Fruit fly (Drosophila melanogaster) whole organism, embryonic: ENCODE data around the gene UQCR-C2.

ENCODE experiments used
- B-H2 ChIP-seq: fragments of 200-800 bp; sonication (Bioruptor generic); optimal IDR thresholded peaks from 2 replicates; lab custom pipeline; 2018; ENCODE audit warnings: missing biosample characterization, mild to moderate bottlenecking, missing genetic modification characterization
- CG10147 ChIP-seq: fragments of 200-800 bp; sonication (Bioruptor generic); optimal IDR thresholded peaks from 2 replicates; lab custom pipeline; 2019; ENCODE audit warnings: missing biosample characterization, mild to moderate bottlenecking, missing genetic modification characterization, moderate library complexity
- CG10274 ChIP-seq: fragments of 200-800 bp; sonication (Bioruptor generic); optimal IDR thresholded peaks from 3 replicates; lab custom pipeline; 2017; ENCODE audit warnings: missing biosample characterization, mild to moderate bottlenecking, missing genetic modification characterization
- CG13894 ChIP-seq: fragments of 200-800 bp; sonication (Bioruptor generic); optimal IDR thresholded peaks from 3 replicates; lab custom pipeline; 2018; ENCODE audit warnings: missing biosample characterization, mild to moderate bottlenecking, missing genetic modification characterization, moderate library complexity
- CG1602 ChIP-seq: fragments of 200-800 bp; sonication (Bioruptor generic); optimal IDR thresholded peaks from 3 replicates; lab custom pipeline; 2016; ENCODE audit warnings: missing biosample characterization, missing genetic modification characterization
- CG1792 ChIP-seq: fragments of 200-800 bp; sonication (Bioruptor generic); optimal IDR thresholded peaks from 2 replicates; lab custom pipeline; 2016; ENCODE audit warnings: missing biosample characterization, missing genetic modification characterization
- CG18476 ChIP-seq: fragments of 200-800 bp; sonication (Bioruptor generic); optimal IDR thresholded peaks from 2 replicates; lab custom pipeline; 2016; ENCODE audit warnings: missing biosample characterization, mild to moderate bottlenecking, missing genetic modification characterization
- CG2129 ChIP-seq: fragments of 200-800 bp; sonication (Bioruptor generic); IDR thresholded peaks from 2 replicates; pipeline ENCODE4 v1.3.6; 2022; ENCODE audit warnings: missing biosample characterization, missing genetic modification characterization; ENCODE audit not compliant: partially characterized antibody
- CG2199 ChIP-seq: fragments of 200-800 bp; sonication (Bioruptor generic); IDR thresholded peaks from 3 replicates; pipeline ENCODE4 v1.3.6; 2022; ENCODE audit warnings: missing biosample characterization, missing genetic modification characterization
- CG2712 ChIP-seq: fragments of 200-800 bp; optimal IDR thresholded peaks from 3 replicates; lab custom pipeline; 2019; ENCODE audit warnings: missing biosample characterization, mild to moderate bottlenecking, missing genetic modification characterization, moderate library complexity
- CG33213 ChIP-seq: fragments of 200-800 bp; sonication (Bioruptor generic); optimal IDR thresholded peaks from 3 replicates; lab custom pipeline; 2016; ENCODE audit warnings: missing biosample characterization, missing genetic modification characterization
- CG5245 ChIP-seq: fragments of 200-800 bp; sonication (Bioruptor generic); optimal IDR thresholded peaks from 3 replicates; lab custom pipeline; 2016; ENCODE audit warnings: missing biosample characterization, missing genetic modification characterization
- CG7556 ChIP-seq: fragments of 200-800 bp; sonication (Bioruptor generic); optimal IDR thresholded peaks from 2 replicates; lab custom pipeline; 2017; ENCODE audit warnings: missing biosample characterization, mild to moderate bottlenecking, missing genetic modification characterization
- CG7786 ChIP-seq: fragments of 200-800 bp; sonication (Bioruptor generic); optimal IDR thresholded peaks from 2 replicates; lab custom pipeline; 2016; ENCODE audit warnings: missing biosample characterization, missing genetic modification characterization
- D19B ChIP-seq: fragments of 200-800 bp; sonication (Bioruptor generic); optimal IDR thresholded peaks from 2 replicates; lab custom pipeline; 2017; ENCODE audit warnings: missing biosample characterization, mild to moderate bottlenecking, missing genetic modification characterization
- Dbx ChIP-seq: fragments of 200-800 bp; sonication (Bioruptor generic); IDR thresholded peaks from 3 replicates; pipeline ENCODE4 v1.3.6; 2022; ENCODE audit warnings: missing biosample characterization, missing genetic modification characterization
- Dip2 ChIP-seq: fragments of 200-800 bp; sonication (Bioruptor generic); IDR thresholded peaks from 2 replicates; pipeline ENCODE4 v1.3.6; 2022; ENCODE audit warnings: missing biosample characterization, missing genetic modification characterization
- Doc3 ChIP-seq: fragments of 200-800 bp; sonication (Bioruptor generic); IDR thresholded peaks from 3 replicates; pipeline ENCODE4 v1.3.6; 2022; ENCODE audit warnings: missing biosample characterization, missing genetic modification characterization; ENCODE audit not compliant: partially characterized antibody
- Dp ChIP-seq: fragments of 200-800 bp; sonication (Bioruptor generic); optimal IDR thresholded peaks from 2 replicates; lab custom pipeline; 2018; ENCODE audit warnings: missing biosample characterization, mild to moderate bottlenecking, missing genetic modification characterization, moderate library complexity
- Dref ChIP-seq: fragments of 200-800 bp; sonication (Bioruptor generic); IDR thresholded peaks from 2 replicates; pipeline ENCODE4 v1.3.6; 2022; ENCODE audit warnings: missing biosample characterization, missing genetic modification characterization
- Hand ChIP-seq: fragments of 200-800 bp; sonication (Bioruptor generic); optimal IDR thresholded peaks from 2 replicates; lab custom pipeline; 2017; ENCODE audit warnings: mild to moderate bottlenecking, missing biosample characterization, missing genetic modification reagents, missing genetic modification characterization
- Hsf ChIP-seq: fragments of 200-800 bp; sonication (Bioruptor generic); optimal IDR thresholded peaks from 3 replicates; lab custom pipeline; 2016; ENCODE audit warnings: missing biosample characterization, missing genetic modification characterization
- NC2β ChIP-seq: fragments of 200-800 bp; sonication (Bioruptor generic); optimal IDR thresholded peaks from 2 replicates; lab custom pipeline; 2016; ENCODE audit warnings: missing biosample characterization, missing genetic modification characterization
- Optix ChIP-seq: fragments of 200-800 bp; sonication (Bioruptor generic); IDR thresholded peaks from 3 replicates; pipeline ENCODE4 v1.3.6; 2022; ENCODE audit warnings: missing biosample characterization, missing genetic modification characterization
- Sin3A ChIP-seq: fragments of >200 bp; optimal IDR thresholded peaks from 2 replicates; lab custom pipeline; 2018
- Trl ChIP-seq, 3 experiments: fragments of >200 bp in 2 of 3; fragments of 200-800 bp in 1 of 3; sonication (Bioruptor generic) in 1 of 3; optimal IDR thresholded peaks; 2 replicates in 1 of 3; 3 replicates in 2 of 3; lab custom pipeline; 2016 to 2017; ENCODE audit warnings: missing biosample characterization in 1 of 3, missing genetic modification characterization in 1 of 3
- ab ChIP-seq: fragments of 200-800 bp; sonication (Bioruptor generic); optimal IDR thresholded peaks from 2 replicates; lab custom pipeline; 2016; ENCODE audit warnings: missing biosample characterization, missing genetic modification characterization
- ato ChIP-seq: fragments of 200-800 bp; sonication (Bioruptor generic); IDR thresholded peaks from 2 replicates; pipeline ENCODE4 v1.3.6; 2022; ENCODE audit warnings: missing biosample characterization, missing genetic modification characterization; ENCODE audit not compliant: partially characterized antibody
- bab2 ChIP-seq: fragments of 200-800 bp; sonication (Bioruptor generic); optimal IDR thresholded peaks from 2 replicates; lab custom pipeline; 2016; ENCODE audit warnings: missing biosample characterization, missing genetic modification characterization
- bbx ChIP-seq: fragments of 200-800 bp; sonication (Bioruptor generic); IDR thresholded peaks from 2 replicates; pipeline ENCODE4 v1.3.6; 2022; ENCODE audit warnings: missing biosample characterization, missing genetic modification characterization; ENCODE audit not compliant: partially characterized antibody
- chn ChIP-seq: fragments of 200-800 bp; sonication (Bioruptor generic); optimal IDR thresholded peaks from 2 replicates; lab custom pipeline; 2016; ENCODE audit warnings: missing biosample characterization, missing genetic modification characterization
- gcm ChIP-seq: fragments of 200-800 bp; sonication (Bioruptor generic); optimal IDR thresholded peaks from 2 replicates; lab custom pipeline; 2019; ENCODE audit warnings: missing biosample characterization, mild to moderate bottlenecking, missing genetic modification characterization, moderate library complexity
- insv ChIP-seq, 2 experiments: fragments of 200-800 bp; sonication (Bioruptor generic); optimal IDR thresholded peaks; 3 replicates each; lab custom pipeline; 2016 to 2018; ENCODE audit warnings: missing biosample characterization in 2 of 2, missing genetic modification characterization in 2 of 2
- lab ChIP-seq: fragments of 200-800 bp; sonication (Bioruptor generic); optimal IDR thresholded peaks from 3 replicates; lab custom pipeline; 2017; ENCODE audit warnings: missing biosample characterization, missing genetic modification characterization, mild to moderate bottlenecking, moderate library complexity, missing genetic modification reagents
- luna ChIP-seq: fragments of 200-800 bp; sonication (Bioruptor generic); optimal IDR thresholded peaks from 2 replicates; lab custom pipeline; 2016; ENCODE audit warnings: missing biosample characterization, missing genetic modification characterization
- nau ChIP-seq: fragments of 200-800 bp; sonication (Bioruptor generic); optimal IDR thresholded peaks from 3 replicates; lab custom pipeline; 2017; ENCODE audit warnings: missing biosample characterization, mild to moderate bottlenecking, missing genetic modification characterization, missing genetic modification reagents
- nerfin-1 ChIP-seq: fragments of 200-800 bp; sonication (Bioruptor generic); optimal IDR thresholded peaks from 3 replicates; lab custom pipeline; 2019; ENCODE audit warnings: missing biosample characterization, mild to moderate bottlenecking, missing genetic modification characterization, moderate library complexity
- nerfin-2 ChIP-seq: fragments of 200-800 bp; sonication (Bioruptor generic); IDR thresholded peaks from 2 replicates; pipeline ENCODE4 v1.3.6; 2022; ENCODE audit warnings: missing biosample characterization, missing genetic modification characterization; ENCODE audit not compliant: partially characterized antibody
- odd ChIP-seq: fragments of 200-800 bp; sonication (Bioruptor generic); optimal IDR thresholded peaks from 2 replicates; lab custom pipeline; 2017; ENCODE audit warnings: missing biosample characterization, mild to moderate bottlenecking, missing genetic modification characterization
- pb ChIP-seq: fragments of 200-800 bp; sonication (Bioruptor generic); optimal IDR thresholded peaks from 3 replicates; lab custom pipeline; 2016; ENCODE audit warnings: missing biosample characterization, missing genetic modification characterization
- pho ChIP-seq: fragments of 200-800 bp; sonication (Bioruptor generic); optimal IDR thresholded peaks from 2 replicates; lab custom pipeline; 2016; ENCODE audit warnings: missing biosample characterization, missing genetic modification characterization
- psq ChIP-seq: fragments of 200-800 bp; sonication (Bioruptor generic); optimal IDR thresholded peaks from 2 replicates; lab custom pipeline; 2017; ENCODE audit warnings: missing biosample characterization, missing genetic modification characterization
- pum ChIP-seq: fragments of 200-800 bp; sonication (Bioruptor generic); optimal IDR thresholded peaks from 2 replicates; lab custom pipeline; 2016; ENCODE audit warnings: missing biosample characterization, missing genetic modification characterization
- row ChIP-seq: fragments of 200-800 bp; sonication (Bioruptor generic); IDR thresholded peaks from 3 replicates; pipeline ENCODE4 v1.3.6; 2022; ENCODE audit warnings: missing biosample characterization, missing genetic modification characterization
- run ChIP-seq: fragments of 200-800 bp; sonication (Bioruptor generic); optimal IDR thresholded peaks from 3 replicates; lab custom pipeline; 2018; ENCODE audit warnings: missing biosample characterization, mild to moderate bottlenecking, missing genetic modification characterization
- sisA ChIP-seq: fragments of 200-800 bp; sonication (Bioruptor generic); IDR thresholded peaks from 2 replicates; pipeline ENCODE4 v1.3.6; 2022; ENCODE audit warnings: missing biosample characterization, missing genetic modification characterization
- tna ChIP-seq: fragments of 200-800 bp; sonication (Bioruptor generic); IDR thresholded peaks from 2 replicates; pipeline ENCODE4 v1.3.6; 2022; ENCODE audit warnings: missing biosample characterization, missing genetic modification characterization; ENCODE audit not compliant: partially characterized antibody
- vnd ChIP-seq: fragments of 200-800 bp; sonication (Bioruptor generic); IDR thresholded peaks from 3 replicates; pipeline ENCODE4 v1.3.6; 2022; ENCODE audit warnings: missing biosample characterization, missing genetic modification characterization; ENCODE audit not compliant: partially characterized antibody
- zfh1 ChIP-seq: fragments of 200-800 bp; sonication (Bioruptor generic); IDR thresholded peaks from 3 replicates; pipeline ENCODE4 v1.3.6; 2022; ENCODE audit warnings: missing biosample characterization, missing genetic modification characterization
- zfh2 ChIP-seq: fragments of 200-800 bp; sonication (Bioruptor generic); optimal IDR thresholded peaks from 2 replicates; lab custom pipeline; 2016; ENCODE audit warnings: missing biosample characterization, missing genetic modification characterization

Gene UQCR-C2

DNA sequence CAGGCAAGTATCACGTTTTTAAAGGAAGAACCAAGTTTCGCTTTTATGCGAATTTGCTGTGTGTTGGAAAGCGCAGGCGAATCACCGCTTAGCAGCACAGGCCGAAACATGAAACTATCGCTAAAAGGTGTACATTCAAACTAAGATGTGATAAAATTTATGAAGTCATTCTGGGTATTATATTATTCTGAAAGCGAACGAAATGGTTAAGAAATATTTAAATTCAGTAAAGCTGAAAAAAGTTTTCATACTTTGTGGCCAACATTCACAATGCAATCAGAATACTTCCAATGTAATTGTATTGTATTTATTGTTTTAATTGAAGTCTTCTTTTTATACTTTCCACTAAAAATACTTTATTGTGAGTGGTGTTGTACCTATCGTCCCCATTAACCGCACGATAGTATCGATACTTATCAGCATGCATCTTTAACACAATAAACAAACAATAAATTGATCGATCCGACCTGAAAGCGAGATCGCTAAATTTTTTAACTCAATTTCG is 2.7 kb upstream of the UQCR-C2 start, which contains the start of gene Smn (continued):
- TF ChIP-seq CG10274 (GFP tag; lab: Kevin White, UChicago), result no peak
- peak; percentile 53 for TF ChIP-seq lab
- TF ChIP-seq pho (GFP tag; lab: Kevin White, UChicago), result peak; percentile 58
- no peak for TF ChIP-seq Trl (optimal IDR thresholded peaks at IDR 0.05; lab: Kevin White, UChicago)
- peak; percentile 47 for TF ChIP-seq Trl (GFP tag; optimal IDR thresholded peaks at IDR 0.05; lab: Kevin White, UChicago)
- TF ChIP-seq run (tag; lab: Kevin White, UChicago), result no peak
- TF ChIP-seq luna (GFP tag; lab: Kevin White, UChicago), result no peak
- peak; percentile 16 for TF ChIP-seq nau (GFP tag; lab: Kevin White, UChicago)
- no peak for TF ChIP-seq insv (GFP tag; optimal IDR thresholded peaks at IDR 0.05; lab: Kevin White, UChicago)
- TF ChIP-seq pum (GFP tag; lab: Kevin White, UChicago), result peak; percentile 43
- TF ChIP-seq pb (GFP tag; lab: Kevin White, UChicago), result no peak
- peak; percentile 65 for TF ChIP-seq Dref
- TF ChIP-seq zfh2 (GFP tag; lab: Kevin White, UChicago), result peak; percentile 71
- no peak for TF ChIP-seq zfh1 (GFP tag; lab: Robert Waterston, UW)
- TF ChIP-seq CG1792 (GFP tag; lab: Kevin White, UChicago), result peak; percentile 3
- TF ChIP-seq sisA (GFP tag; lab: Robert Waterston, UW), result 0 out of 2 replicates have a peak, but pooled peaks have one; percentile 11
- TF ChIP-seq Dip2 (GFP tag; lab: Robert Waterston, UW), result no peak
- peak; percentile 42 for TF ChIP-seq nerfin-1 (tag; lab: Kevin White, UChicago)
- peak; percentile 59 for TF ChIP-seq CG7786
- TF ChIP-seq CG2199 (GFP tag; lab: Robert Waterston, UW), result no peak
- peak; percentile 33 for TF ChIP-seq CG1602
- 0 out of 3 replicates have a peak, but pooled peaks have one; percentile 56 for TF ChIP-seq Dbx (GFP tag; lab: Robert Waterston, UW)
- TF ChIP-seq chn (GFP tag; lab: Kevin White, UChicago), result peak; percentile 29
- no peak for TF ChIP-seq odd
- TF ChIP-seq CG2129, result peak; percentile 72
- TF ChIP-seq bbx (GFP tag; lab: Robert Waterston, UW), result peak; percentile 87
- TF ChIP-seq B-H2 (GFP tag; lab: Kevin White, UChicago), result peak; percentile 55
- peak; percentile 26 for TF ChIP-seq CG7556 (GFP tag; lab: Kevin White, UChicago)
- TF ChIP-seq ato (GFP tag; lab: Robert Waterston, UW), result peak; percentile 72
- peak; percentile 43 for TF ChIP-seq CG33213
- peak; percentile 46 for TF ChIP-seq bab2 (GFP tag; lab: Kevin White, UChicago)
- peak; percentile 46 for TF ChIP-seq Hsf (GFP tag; lab: Kevin White, UChicago)
- TF ChIP-seq ab (GFP tag; lab: Kevin White, UChicago), result no peak
- peak; percentile 89 for TF ChIP-seq nerfin-2 (GFP tag; lab: Robert Waterston, UW)
- TF ChIP-seq CG13894 (tag; lab: Kevin White, UChicago), result peak; percentile 27
- TF ChIP-seq gcm, result no peak
- peak; percentile 38 for TF ChIP-seq NC2β (GFP tag; lab: Kevin White, UChicago)
- peak; percentile 2 for TF ChIP-seq CG5245 (GFP tag; lab: Kevin White, UChicago)
- peak; percentile 80 for TF ChIP-seq vnd (GFP tag; lab: Robert Waterston, UW)
- TF ChIP-seq CG2712 (tag; lab: Kevin White, UChicago), result peak; percentile 50
- peak; percentile 73 for TF ChIP-seq tna (GFP tag; lab: Robert Waterston, UW)
- TF ChIP-seq Optix (GFP tag; lab: Robert Waterston, UW), result no peak
- no peak for TF ChIP-seq D19B (GFP tag; lab: Kevin White, UChicago)
- TF ChIP-seq Dp (GFP tag; lab: Kevin White, UChicago), result peak; percentile 45
- no peak for TF ChIP-seq Hand (GFP tag; lab: Kevin White, UChicago)
- peak; percentile 52 for TF ChIP-seq CG10147 (GFP tag; lab: Kevin White, UChicago)
- TF ChIP-seq row (GFP tag; lab: Robert Waterston, UW), result peak; percentile 83
- TF ChIP-seq psq (GFP tag; lab: Kevin White, UChicago), result no peak
- peak; percentile 81 for TF ChIP-seq Doc3
- peak; percentile 37 for TF ChIP-seq Sin3A (lab: Kevin White, UChicago)
- TF ChIP-seq CG18476 (GFP tag; lab: Kevin White, UChicago), result peak; percentile 18
